Worm (Caenorhabditis elegans) whole organism, early embryonic: Measurements from ENCODE around the gene F17E9.2.

ENCODE experiments used
- B0310.2 ChIP-seq: sonication (generic microtip); optimal IDR thresholded peaks from 2 replicates; lab custom pipeline; 2016; ENCODE audit warnings: mild to moderate bottlenecking, missing genetic modification characterization, missing compliant biosample characterization
- F13C5.2 ChIP-seq: sonication (generic microtip); optimal IDR thresholded peaks from 2 replicates; lab custom pipeline; 2017; ENCODE audit warnings: mild to moderate bottlenecking, missing genetic modification characterization, inconsistent platforms, missing compliant biosample characterization
- aly-1 ChIP-seq: sonication (generic microtip); optimal IDR thresholded peaks from 2 replicates; lab custom pipeline; 2016; ENCODE audit warnings: missing genetic modification characterization, missing compliant biosample characterization
- ama-1 ChIP-seq: fragments of 150-350 bp; optimal IDR thresholded peaks from 2 replicates; lab custom pipeline; 2014
- ceh-13 ChIP-seq: fragments of 200-800 bp; sonication (Bioruptor generic); optimal IDR thresholded peaks from 2 replicates; lab custom pipeline; 2018; ENCODE audit warnings: mild to moderate bottlenecking, missing genetic modification characterization, missing compliant biosample characterization
- ceh-36 ChIP-seq: sonication (generic microtip); optimal IDR thresholded peaks from 2 replicates; lab custom pipeline; 2016; ENCODE audit warnings: missing genetic modification characterization, inconsistent platforms, missing compliant biosample characterization
- ets-7 ChIP-seq: sonication (generic microtip); optimal IDR thresholded peaks from 2 replicates; lab custom pipeline; 2016; ENCODE audit warnings: missing genotype, missing genetic modification characterization, missing compliant biosample characterization
- flt-1 ChIP-seq: fragments of 200-800 bp; sonication (Bioruptor generic); IDR thresholded peaks from 2 replicates; pipeline ENCODE4 v1.3.6; 2022; ENCODE audit warnings: missing genetic modification characterization, missing compliant biosample characterization
- hmbx-1 ChIP-seq: sonication (generic microtip); optimal IDR thresholded peaks from 2 replicates; lab custom pipeline; 2016; ENCODE audit warnings: mild to moderate bottlenecking, missing genetic modification characterization, missing compliant biosample characterization
- hmg-4 ChIP-seq: fragments of 200-800 bp; sonication (Bioruptor generic); optimal IDR thresholded peaks from 2 replicates; lab custom pipeline; 2018; ENCODE audit warnings: mild to moderate bottlenecking, missing genetic modification characterization, missing compliant biosample characterization
- hnd-1 ChIP-seq: sonication (generic microtip); optimal IDR thresholded peaks from 2 replicates; lab custom pipeline; 2016; ENCODE audit warnings: missing genetic modification characterization, missing compliant biosample characterization
- pes-1 ChIP-seq: fragments of 200-800 bp; sonication (Bioruptor generic); IDR thresholded peaks from 2 replicates; pipeline ENCODE4 v1.3.6; 2022; ENCODE audit warnings: missing genetic modification reagents, missing genetic modification characterization, missing compliant biosample characterization
- scrt-1 ChIP-seq: fragments of 200-800 bp; sonication (Bioruptor generic); IDR thresholded peaks from 2 replicates; pipeline ENCODE4 v1.3.6; 2022; ENCODE audit warnings: missing genetic modification characterization, missing compliant biosample characterization
- sea-1 ChIP-seq: fragments of 200-800 bp; sonication (Bioruptor generic); conservative IDR thresholded peaks from 2 replicates; pipeline ENCODE4 v1.3.6; 2022; ENCODE audit warnings: missing genetic modification characterization, missing compliant biosample characterization
- tbx-11 ChIP-seq: fragments of 200-800 bp; sonication (Bioruptor generic); IDR thresholded peaks from 2 replicates; pipeline ENCODE4 v1.3.6; 2022; ENCODE audit warnings: missing genetic modification characterization, missing compliant biosample characterization
- tbx-37 ChIP-seq: fragments of 200-800 bp; sonication (Bioruptor generic); conservative IDR thresholded peaks from 2 replicates; pipeline ENCODE4 v1.3.6; 2022; ENCODE audit warnings: missing genetic modification reagents, missing genetic modification characterization, missing compliant biosample characterization
- tra-4 ChIP-seq: sonication (generic microtip); optimal IDR thresholded peaks from 2 replicates; lab custom pipeline; 2017; ENCODE audit warnings: missing genetic modification characterization, missing compliant biosample characterization

F17E9.2 gene

DNA sequence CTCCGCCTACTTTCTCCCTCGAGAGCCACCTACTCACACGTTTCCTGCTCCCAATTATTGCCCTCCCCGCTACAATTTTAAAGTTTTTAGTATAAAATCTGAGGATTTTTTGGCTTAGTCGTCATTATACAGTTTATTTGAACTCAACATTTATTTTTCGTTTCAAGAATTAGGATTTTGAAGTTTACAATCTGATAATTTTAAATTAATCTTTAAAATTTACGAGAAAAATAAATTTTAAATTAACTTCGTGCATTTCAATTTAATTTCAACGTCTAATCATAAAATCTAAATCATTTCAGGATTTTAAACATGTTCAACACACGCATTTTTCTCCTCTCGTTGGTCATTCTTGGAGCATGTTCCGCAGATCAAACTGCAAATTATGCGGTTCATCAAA is 26.8 kb upstream of the F17E9.2 start, which contains the start of gene F35H10.2:
Gene F35H10.2 (plus strand): TSS at position 301 of the 400 bp plus-strand sequence.
- no peak for TF ChIP-seq tra-4 (tag; lab: Kevin White, UChicago)
- no peak for TF ChIP-seq hmg-4 (GFP tag; lab: Kevin White, UChicago)

DNA sequence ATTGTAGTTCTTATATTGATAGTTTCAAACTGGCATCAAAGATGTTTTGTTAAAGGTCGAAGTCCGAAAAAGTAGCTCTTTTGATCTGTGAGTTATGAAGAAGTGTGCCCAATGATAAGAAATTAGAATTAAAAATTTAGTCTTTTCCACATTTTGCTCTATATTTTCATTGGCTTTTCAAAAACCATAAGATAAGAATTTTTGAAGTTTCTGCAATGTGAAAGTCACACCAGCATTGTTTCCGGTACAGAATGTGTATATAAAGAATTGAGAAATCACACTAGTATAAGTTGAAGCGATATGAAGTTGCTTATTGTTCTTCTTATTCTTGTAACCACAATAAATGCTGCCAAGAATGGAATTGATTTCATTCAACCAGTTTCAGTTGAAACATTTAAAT is 23.2 kb upstream of the F17E9.2 start, which contains the start of gene lys-10:
Gene lys-10 (plus strand): TSS at position 301 of the 400 bp plus-strand sequence.
- TF ChIP-seq hmg-4 (GFP tag; lab: Kevin White, UChicago) = no peak
- no peak for TF ChIP-seq tbx-11
- TF ChIP-seq pes-1 (GFP tag; lab: Robert Waterston, UW) = no peak
- TF ChIP-seq ceh-36 (tag; lab: Kevin White, UChicago) = no peak
- TF ChIP-seq scrt-1 (GFP tag; lab: Robert Waterston, UW) = no peak
- TF ChIP-seq tra-4 (tag; lab: Kevin White, UChicago) = no peak
- TF ChIP-seq sea-1 (GFP tag; lab: Robert Waterston, UW) = no peak
- TF ChIP-seq flt-1 (GFP tag; lab: Robert Waterston, UW) = no peak

DNA sequence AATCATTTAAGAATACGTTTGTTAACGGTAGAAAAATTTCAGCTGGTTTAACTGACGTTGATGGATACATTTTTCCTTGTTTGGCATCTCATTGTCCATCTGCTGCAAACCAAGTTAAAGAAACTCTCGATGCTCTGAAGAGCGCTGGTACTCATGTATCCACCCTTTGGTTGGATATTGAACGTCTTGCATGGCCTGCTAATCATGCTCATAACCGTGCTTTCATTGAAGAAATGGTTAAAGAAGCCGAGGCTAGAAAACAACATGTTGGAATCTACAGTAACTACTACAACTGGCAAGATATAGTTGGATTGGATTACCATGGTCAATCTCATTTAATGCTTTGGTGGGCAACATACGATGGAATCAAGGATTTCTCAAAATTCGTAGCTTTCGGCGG is 22.7 kb upstream of the F17E9.2 start:
- no peak for TF ChIP-seq hmg-4 (GFP tag; lab: Kevin White, UChicago)
- no peak for TF ChIP-seq aly-1 (tag; lab: Kevin White, UChicago)
- TF ChIP-seq B0310.2 (tag; lab: Kevin White, UChicago) = no peak
- 0 out of 2 replicates have a peak, but pooled peaks have one; percentile 2 for TF ChIP-seq flt-1 (GFP tag; lab: Robert Waterston, UW)
- TF ChIP-seq sea-1 (GFP tag; lab: Robert Waterston, UW) = no peak
- no peak for TF ChIP-seq tbx-37

DNA sequence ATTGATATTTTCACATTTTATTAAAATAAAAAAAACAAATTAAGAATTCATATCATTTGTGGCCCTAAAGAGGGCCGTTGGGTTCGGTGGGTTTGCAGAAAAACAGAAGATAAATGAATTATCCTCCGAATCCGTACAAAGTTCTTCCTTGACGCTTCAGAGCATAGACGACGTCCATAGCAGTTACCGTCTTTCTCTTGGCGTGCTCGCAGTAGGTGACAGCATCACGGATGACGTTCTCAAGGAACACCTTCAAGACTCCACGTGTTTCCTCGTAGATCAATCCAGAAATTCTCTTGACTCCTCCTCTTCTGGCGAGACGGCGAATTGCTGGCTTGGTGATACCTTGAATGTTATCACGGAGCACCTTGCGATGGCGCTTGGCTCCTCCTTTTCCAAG is 22.1 kb upstream of the F17E9.2 start:
- no peak for TF ChIP-seq hmg-4 (GFP tag; lab: Kevin White, UChicago)
- TF ChIP-seq F13C5.2 = no peak
- TF ChIP-seq tra-4 (tag; lab: Kevin White, UChicago) = no peak
- TF ChIP-seq ceh-13 (GFP tag; lab: Kevin White, UChicago) = no peak
- TF ChIP-seq pes-1 (GFP tag; lab: Robert Waterston, UW) = no peak
- no peak for TF ChIP-seq B0310.2 (tag; lab: Kevin White, UChicago)
- TF ChIP-seq sea-1 (GFP tag; lab: Robert Waterston, UW) = no peak
- TF ChIP-seq scrt-1 (GFP tag; lab: Robert Waterston, UW) = no peak
- TF ChIP-seq flt-1 (GFP tag; lab: Robert Waterston, UW) = no peak
- TF ChIP-seq tbx-37 = no peak
- peak; percentile 47 for TF ChIP-seq aly-1 (tag; lab: Kevin White, UChicago)
- TF ChIP-seq ama-1 (lab: Kevin White, UChicago) = peak; percentile 97
- TF ChIP-seq ceh-36 (tag; lab: Kevin White, UChicago) = no peak
- TF ChIP-seq tbx-11 = no peak
- TF ChIP-seq hnd-1 (tag; lab: Kevin White, UChicago) = no peak
- no peak for TF ChIP-seq ets-7 (tag; lab: Kevin White, UChicago)

DNA sequence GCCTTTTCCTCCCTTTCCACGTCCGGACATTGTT is 21.9 kb upstream of the F17E9.2 start, which contains the start of gene his-31:
Gene his-31 (minus strand): TSS at position 30 of the 34 bp plus-strand sequence.
- TF ChIP-seq ceh-36 (tag; lab: Kevin White, UChicago) (no peak), sea-1 (GFP tag; lab: Robert Waterston, UW) (no peak), scrt-1 (GFP tag; lab: Robert Waterston, UW) (no peak), ets-7 (tag; lab: Kevin White, UChicago) (no peak), tbx-37 (no peak), B0310.2 (tag; lab: Kevin White, UChicago) (no peak), ama-1 (lab: Kevin White, UChicago) (no peak), aly-1 (tag; lab: Kevin White, UChicago) (no peak)

DNA sequence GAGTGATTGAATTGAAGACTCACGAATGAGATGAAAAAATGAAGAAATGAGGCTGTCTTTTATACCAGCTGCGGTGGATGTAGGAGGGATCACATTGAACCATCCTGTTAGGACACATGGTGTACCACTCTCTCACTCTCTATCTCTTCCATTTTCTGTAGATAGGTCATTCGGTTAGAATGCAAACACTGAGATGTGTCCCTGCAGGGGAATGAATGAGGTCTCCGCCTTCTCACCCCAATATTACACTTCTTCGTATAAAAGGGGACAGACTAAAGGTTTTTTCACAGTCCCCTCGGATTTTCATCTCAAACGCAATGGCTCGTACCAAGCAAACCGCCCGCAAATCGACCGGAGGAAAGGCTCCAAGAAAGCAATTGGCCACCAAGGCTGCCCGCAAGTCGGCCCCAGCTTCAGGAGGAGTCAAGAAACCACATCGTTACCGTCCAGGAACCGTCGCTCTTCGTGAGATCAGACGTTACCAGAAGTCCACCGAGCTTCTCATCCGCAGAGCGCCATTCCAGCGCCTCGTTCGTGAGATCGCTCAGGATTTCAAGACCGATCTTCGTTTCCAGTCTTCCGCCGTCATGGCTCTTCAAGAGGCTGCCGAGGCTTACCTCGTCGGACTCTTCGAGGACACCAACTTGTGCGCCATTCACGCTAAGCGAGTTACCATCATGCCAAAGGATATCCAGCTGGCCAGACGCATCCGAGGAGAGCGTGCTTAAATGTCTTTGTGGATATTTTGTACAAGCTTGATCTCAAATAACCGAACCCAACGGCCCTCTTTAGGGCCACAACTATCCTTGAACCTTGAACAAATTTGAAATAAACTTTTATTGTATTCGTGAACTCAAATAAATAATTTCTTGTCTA is 21.5 kb upstream of the F17E9.2 start, which contains the start of gene his-32:
Gene his-32 (plus strand): TSS at position 318 of the 876 bp plus-strand sequence.
- peak; percentile 76 for TF ChIP-seq pes-1 (GFP tag; lab: Robert Waterston, UW)
- TF ChIP-seq F13C5.2 = peak; percentile 18
- TF ChIP-seq tbx-37 = no peak
- TF ChIP-seq ceh-13 (GFP tag; lab: Kevin White, UChicago) = no peak
- TF ChIP-seq aly-1 (tag; lab: Kevin White, UChicago) = peak; percentile 100
- peak; percentile 69 for TF ChIP-seq ceh-36 (tag; lab: Kevin White, UChicago)
- TF ChIP-seq B0310.2 (tag; lab: Kevin White, UChicago) = peak; percentile 88
- peak; percentile 25 for TF ChIP-seq tra-4 (tag; lab: Kevin White, UChicago)
- peak; percentile 60 for TF ChIP-seq hmbx-1 (tag; lab: Kevin White, UChicago)
- no peak for TF ChIP-seq hnd-1 (tag; lab: Kevin White, UChicago)
- peak; percentile 41 for TF ChIP-seq hmg-4 (GFP tag; lab: Kevin White, UChicago)
- TF ChIP-seq ama-1 (lab: Kevin White, UChicago) = peak; percentile 99
- peak; percentile 78; the same call in 1 of the 2 replicates for TF ChIP-seq scrt-1 (GFP tag; lab: Robert Waterston, UW)
- TF ChIP-seq flt-1 (GFP tag; lab: Robert Waterston, UW) = peak; percentile 65; the same call in 1 of the 2 replicates
- no peak for TF ChIP-seq ets-7 (tag; lab: Kevin White, UChicago)
- no peak for TF ChIP-seq tbx-11
- peak; percentile 67; the same call in 1 of the 2 replicates for TF ChIP-seq sea-1 (GFP tag; lab: Robert Waterston, UW)

DNA sequence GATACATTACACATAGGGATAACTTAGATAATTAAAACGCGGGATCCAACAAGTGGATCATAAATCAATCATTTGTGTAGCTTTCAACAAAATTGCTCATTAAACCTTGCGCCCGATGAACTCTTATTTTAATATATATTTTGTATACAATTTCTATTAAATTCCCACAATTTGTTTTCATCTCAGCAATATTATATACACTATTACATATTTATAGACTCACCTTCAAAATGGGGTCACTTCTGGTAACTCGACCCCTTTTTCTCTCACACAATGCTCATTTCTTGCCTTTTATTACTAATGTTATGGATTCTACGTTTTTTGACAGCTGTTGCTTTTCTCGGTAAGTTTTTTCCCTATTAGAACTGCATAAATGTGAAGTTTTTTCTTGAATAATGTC is 16.1 kb upstream of the F17E9.2 start, which contains the start of gene lgc-6:
Gene lgc-6 (plus strand): TSS at position 301 of the 400 bp plus-strand sequence.
- TF ChIP-seq tra-4 (tag; lab: Kevin White, UChicago) (no peak), ama-1 (lab: Kevin White, UChicago) (no peak), ceh-36 (tag; lab: Kevin White, UChicago) (no peak), ets-7 (tag; lab: Kevin White, UChicago) (no peak), sea-1 (GFP tag; lab: Robert Waterston, UW) (no peak), aly-1 (tag; lab: Kevin White, UChicago) (no peak), scrt-1 (GFP tag; lab: Robert Waterston, UW) (no peak), tbx-11 (no peak), hmg-4 (GFP tag; lab: Kevin White, UChicago) (no peak), pes-1 (GFP tag; lab: Robert Waterston, UW) (no peak), B0310.2 (tag; lab: Kevin White, UChicago) (no peak), flt-1 (GFP tag; lab: Robert Waterston, UW) (no peak), ceh-13 (GFP tag; lab: Kevin White, UChicago) (no peak), hnd-1 (tag; lab: Kevin White, UChicago) (no peak), F13C5.2 (no peak), hmbx-1 (tag; lab: Kevin White, UChicago) (no peak)
